Worm (Caenorhabditis elegans): Measurements from ENCODE around the gene ppk-2.
"Not testable (repeated sequence)": the region's sequence is repeated elsewhere in the genome, so short reads cannot be mapped to it uniquely, and the experiment has no call there.

ppk-2 gene

DNA sequence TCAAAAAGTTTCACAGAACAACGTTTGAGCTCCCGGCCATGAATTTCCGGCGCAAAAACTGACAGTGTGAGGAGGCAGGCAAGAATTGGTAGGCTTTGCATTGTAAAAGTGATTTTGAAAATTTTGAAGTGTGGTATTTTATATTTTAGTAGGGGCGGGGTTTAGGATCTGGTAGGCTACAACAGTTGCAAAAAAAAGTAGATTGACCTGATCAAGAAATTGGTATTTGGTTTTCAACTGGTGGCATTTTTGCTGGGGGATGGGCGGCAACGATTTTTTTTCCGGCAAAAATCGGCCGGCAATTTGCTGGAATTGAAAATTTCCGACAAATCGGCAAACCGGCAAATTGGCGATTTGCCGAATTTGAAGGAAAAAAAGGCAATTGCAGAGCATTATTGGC lies 41.2 kb upstream of the ppk-2 start, which contains the start of gene ins-16:
Gene ins-16, minus strand, starts transcription at position 101 of the 400 bp plus-strand sequence.
- no peak for TF ChIP-seq nhr-12 (tag; optimal IDR thresholded peaks at IDR 0.05)
- no peak for TF ChIP-seq vab-15 (tag; optimal IDR thresholded peaks at IDR 0.05)
- TF ChIP-seq dsc-1 (tag; optimal IDR thresholded peaks at IDR 0.05) = no peak
- no peak for TF ChIP-seq lsy-2 (tag; optimal IDR thresholded peaks at IDR 0.05)
- no peak for TF ChIP-seq nhr-20 (tag; optimal IDR thresholded peaks at IDR 0.05)
- no peak for TF ChIP-seq lin-35 (GFP tag; optimal IDR thresholded peaks at IDR 0.05)
- no peak for TF ChIP-seq nhr-237 (tag; optimal IDR thresholded peaks at IDR 0.05)
- no peak for TF ChIP-seq fkh-10 (GFP tag; optimal IDR thresholded peaks at IDR 0.05)
- TF ChIP-seq sptf-1 (tag; optimal IDR thresholded peaks at IDR 0.05) = no peak
- no peak for TF ChIP-seq tbx-2 (tag; optimal IDR thresholded peaks at IDR 0.05)
- TF ChIP-seq grh-1 (GFP tag; IDR thresholded peaks at IDR 0.05) = no peak
- no peak for TF ChIP-seq unc-86 (tag; optimal IDR thresholded peaks at IDR 0.05)

DNA sequence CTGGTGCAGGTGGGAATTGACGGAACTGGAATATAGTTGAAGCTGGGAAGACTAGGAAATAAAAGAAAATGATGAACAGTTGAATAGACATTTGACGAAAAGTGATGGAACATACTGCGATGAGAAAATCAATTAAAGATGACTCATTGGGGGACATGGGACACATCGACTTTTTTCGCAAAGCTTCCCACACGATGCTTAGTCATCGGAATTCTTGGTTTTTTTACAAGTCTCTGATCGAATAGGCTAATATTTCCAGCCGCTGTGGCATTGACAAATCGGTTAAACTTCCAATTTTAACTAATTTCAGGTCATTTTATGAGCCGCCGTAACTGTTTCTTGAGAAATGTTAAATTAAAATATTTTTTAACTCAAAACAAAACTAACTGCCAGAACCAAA lies 33.8 kb upstream of the ppk-2 start, which contains the start of gene Y39A3A.3:
Gene Y39A3A.3, minus strand, starts transcription at position 101 of the 400 bp plus-strand sequence.
- TF ChIP-seq snu-23 (GFP tag; optimal IDR thresholded peaks at IDR 0.05) = no peak
- peak; percentile 48 for TF ChIP-seq nhr-85 (tag)

DNA sequence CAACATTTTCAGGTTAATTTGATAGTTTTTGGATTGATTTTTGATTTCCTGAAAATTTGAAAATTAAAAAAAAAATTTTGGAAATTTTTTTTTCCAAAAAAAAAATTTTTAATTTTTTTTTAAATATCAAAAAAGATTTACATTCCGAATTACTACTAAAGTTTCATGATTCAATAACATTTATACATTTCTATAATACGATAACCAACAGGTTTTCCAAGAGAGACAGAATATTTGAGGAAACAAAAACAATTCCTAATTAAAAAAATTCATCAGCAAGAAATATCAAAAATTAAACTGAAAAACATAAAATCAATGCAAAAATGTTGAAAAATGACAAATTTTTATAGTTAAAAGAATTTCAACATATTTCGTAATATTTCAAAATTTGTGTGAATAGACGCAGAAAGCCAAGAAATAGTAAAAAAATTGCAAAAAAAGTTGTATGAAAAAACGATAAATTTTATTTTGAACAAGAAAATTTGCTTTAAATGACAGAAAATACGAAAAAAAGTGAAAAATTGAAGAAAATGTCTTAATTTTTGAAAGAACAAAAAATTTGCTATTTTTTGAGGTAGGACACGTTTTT lies 25.5 kb upstream of the ppk-2 start, which contains the start of gene Y39A3A.4:
Gene Y39A3A.4, minus strand, starts transcription at position 51 of the 589 bp plus-strand sequence.
- TF ChIP-seq skn-1 (tag; optimal IDR thresholded peaks at IDR 0.05) = peak; percentile 44
- TF ChIP-seq nhr-84 (tag; optimal IDR thresholded peaks at IDR 0.05) = no peak

DNA sequence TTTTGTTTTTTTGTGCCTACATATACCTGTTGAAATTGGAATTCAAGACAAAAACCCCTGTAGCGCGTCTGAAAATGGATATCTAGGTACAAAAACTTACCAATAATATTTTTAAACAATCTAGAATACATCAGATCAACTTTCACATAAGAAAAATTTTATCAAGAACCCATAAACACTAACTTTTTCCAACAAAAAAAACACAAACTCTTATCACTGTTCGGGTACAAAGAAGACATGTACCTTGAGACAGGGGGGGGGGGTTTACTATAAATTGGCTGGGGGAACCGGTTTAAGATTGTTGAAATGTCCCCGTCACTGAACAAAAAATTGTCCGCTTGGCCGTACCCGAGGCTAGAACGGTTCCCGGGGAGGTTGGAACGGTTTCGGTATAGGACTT lies 19.6 kb upstream of the ppk-2 start, which contains the start of gene cpt-3:
Gene cpt-3, plus strand, starts transcription at position 301 of the 400 bp plus-strand sequence.
- not testable (repeated sequence) for TF ChIP-seq efl-3 (GFP tag; optimal IDR thresholded peaks at IDR 0.05); aly-2 (tag; optimal IDR thresholded peaks at IDR 0.05); ceh-82 (tag; optimal IDR thresholded peaks at IDR 0.05)

DNA sequence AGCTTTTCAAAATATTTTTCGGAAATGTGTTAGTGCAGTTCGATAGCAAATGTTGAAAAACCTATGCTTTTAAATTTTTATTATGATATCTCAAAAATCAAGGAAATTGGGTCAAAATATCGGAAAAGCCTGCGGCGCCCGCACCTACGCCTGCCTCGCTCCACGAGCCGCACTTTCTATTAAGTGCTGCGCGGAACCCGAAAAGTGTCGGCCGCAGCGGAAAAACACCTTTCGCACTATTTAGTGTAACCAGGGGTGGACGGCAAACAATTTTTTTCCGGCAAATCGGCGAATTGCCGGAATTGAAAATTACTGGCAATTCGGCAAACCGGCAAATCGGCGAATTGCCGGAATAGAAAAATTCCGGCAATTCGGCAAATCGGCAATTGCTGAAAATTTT lies 17.3 kb upstream of the ppk-2 start:
- TF ChIP-seq Y116A8C.19 (tag; optimal IDR thresholded peaks at IDR 0.05; ENCODE audit: borderline replicate concordance) (no peak), sup-37 (GFP tag; optimal IDR thresholded peaks at IDR 0.05) (no peak), nhr-85 (tag) (no peak), pag-3 (tag; optimal IDR thresholded peaks at IDR 0.05; ENCODE audit: borderline replicate concordance, insufficient read depth) (no peak), skn-1 (tag; optimal IDR thresholded peaks at IDR 0.05) (no peak), nhr-77 (tag; optimal IDR thresholded peaks at IDR 0.05) (no peak), swsn-7 (tag; optimal IDR thresholded peaks at IDR 0.05) (no peak), hlh-17 (GFP tag; optimal IDR thresholded peaks at IDR 0.05; ENCODE audit: borderline replicate concordance) (no peak), sox-4 (tag; optimal IDR thresholded peaks at IDR 0.05) (no peak), unc-62 (GFP tag; optimal IDR thresholded peaks at IDR 0.05) (no peak), isw-1 (GFP tag; IDR thresholded peaks at IDR 0.05) (no peak), elt-2 (tag; optimal IDR thresholded peaks at IDR 0.05) (no peak), dsc-1 (tag; optimal IDR thresholded peaks at IDR 0.05) (no peak), fos-1 (tag; optimal IDR thresholded peaks at IDR 0.05) (no peak), dpl-1 (GFP tag; optimal IDR thresholded peaks at IDR 0.05) (no peak), ceh-8 (GFP tag; optimal IDR thresholded peaks at IDR 0.05) (no peak), ceh-82 (tag; optimal IDR thresholded peaks at IDR 0.05) (no peak), ces-1 (GFP tag; optimal IDR thresholded peaks at IDR 0.05) (no peak), unc-86 (tag; optimal IDR thresholded peaks at IDR 0.05) (no peak), ztf-11 (tag; optimal IDR thresholded peaks at IDR 0.05) (no peak)

Data from whole organism, L1 larva.